Worm (Caenorhabditis elegans): ENCODE data around the gene F18H3.4.

F18H3.4 gene

ce11 chrX:13502282-13502681 is 26.6 kb upstream of the F18H3.4 start:
- peak; percentile 14 for TF ChIP-seq ztf-11 (tag; optimal IDR thresholded peaks at IDR 0.05)
- no peak for TF ChIP-seq bed-3 (GFP tag; optimal IDR thresholded peaks at IDR 0.05)
- TF ChIP-seq ces-1 (GFP tag; optimal IDR thresholded peaks at IDR 0.05) = peak; percentile 68
- TF ChIP-seq mep-1 (tag; optimal IDR thresholded peaks at IDR 0.05) = peak; percentile 22
- TF ChIP-seq sem-2 (GFP tag; optimal IDR thresholded peaks at IDR 0.05) = no peak

ce11 chrX:13503839-13504238 is 25.0 kb upstream of the F18H3.4 start:
- TF ChIP-seq ces-1 (GFP tag; optimal IDR thresholded peaks at IDR 0.05) = peak; percentile 56
- no peak for TF ChIP-seq mab-5 (tag; optimal IDR thresholded peaks at IDR 0.05)
- peak; percentile 23 for TF ChIP-seq cnd-1 (tag; optimal IDR thresholded peaks at IDR 0.05)
- peak; percentile 15 for TF ChIP-seq mep-1 (tag; optimal IDR thresholded peaks at IDR 0.05)
- TF ChIP-seq unc-120 (tag; optimal IDR thresholded peaks at IDR 0.05; ENCODE audit: poor library complexity, severe bottlenecking) = no peak
- peak; percentile 59 for TF ChIP-seq mls-2 (tag; optimal IDR thresholded peaks at IDR 0.05)

- TF ChIP-seq ces-1 (GFP tag; optimal IDR thresholded peaks at IDR 0.05) = peak; percentile 73
- TF ChIP-seq mab-5 (tag; optimal IDR thresholded peaks at IDR 0.05) = no peak
- no peak for TF ChIP-seq ceh-83 (GFP tag; optimal IDR thresholded peaks at IDR 0.05)
Measured at ce11 chrX:13505201-13505600, 23.7 kb upstream of the F18H3.4 start.

ce11 chrX:13506043-13506442 is 22.8 kb upstream of the F18H3.4 start:
- TF ChIP-seq ces-1 (GFP tag; optimal IDR thresholded peaks at IDR 0.05) (peak; percentile 81), nhr-28 (tag; optimal IDR thresholded peaks at IDR 0.05) (no peak)

ce11 chrX:13506493-13506892 is 22.4 kb upstream of the F18H3.4 start:
- no peak for TF ChIP-seq nhr-2 (tag; optimal IDR thresholded peaks at IDR 0.05)
- TF ChIP-seq ztf-11 (tag; optimal IDR thresholded peaks at IDR 0.05) = no peak
- TF ChIP-seq sem-2 (GFP tag; optimal IDR thresholded peaks at IDR 0.05) = no peak
- no peak for TF ChIP-seq bed-3 (GFP tag; optimal IDR thresholded peaks at IDR 0.05)
- TF ChIP-seq nhr-28 (tag; optimal IDR thresholded peaks at IDR 0.05) = no peak
- no peak for TF ChIP-seq ceh-83 (GFP tag; optimal IDR thresholded peaks at IDR 0.05)
- TF ChIP-seq ceh-43 (GFP tag; optimal IDR thresholded peaks at IDR 0.05) = no peak
- TF ChIP-seq drap-1 (GFP tag; optimal IDR thresholded peaks at IDR 0.05) = no peak

ce11 chrX:13507233-13507632 is 21.7 kb upstream of the F18H3.4 start, which contains the start of gene H06A10.1:
TSS of gene H06A10.1 (plus strand) at chrX:13507533.
- no peak for TF ChIP-seq ham-2 (GFP tag; optimal IDR thresholded peaks at IDR 0.05)
- no peak for TF ChIP-seq bed-3 (GFP tag; optimal IDR thresholded peaks at IDR 0.05)
- TF ChIP-seq blmp-1 (tag; optimal IDR thresholded peaks at IDR 0.05) = no peak
- no peak for TF ChIP-seq elt-3 (tag; optimal IDR thresholded peaks at IDR 0.05)
- no peak for TF ChIP-seq zip-8 (tag; optimal IDR thresholded peaks at IDR 0.05)

- no peak for TF ChIP-seq unc-120 (tag; optimal IDR thresholded peaks at IDR 0.05; ENCODE audit: poor library complexity, severe bottlenecking)
- no peak for TF ChIP-seq unc-39 (tag; optimal IDR thresholded peaks at IDR 0.05)
- TF ChIP-seq nhr-2 (tag; optimal IDR thresholded peaks at IDR 0.05) = no peak
- no peak for TF ChIP-seq nhr-28 (tag; optimal IDR thresholded peaks at IDR 0.05)
- no peak for TF ChIP-seq nhr-12 (tag; optimal IDR thresholded peaks at IDR 0.05)
- TF ChIP-seq lin-13 (tag; optimal IDR thresholded peaks at IDR 0.05) = no peak
Measured at ce11 chrX:13510234-13510837, 18.6 kb upstream of the F18H3.4 start.

ce11 chrX:13510997-13511396 is 17.9 kb upstream of the F18H3.4 start, which contains the start of gene col-185:
TSS of gene col-185 (minus strand) at chrX:13511097.
- TF ChIP-seq flh-1 (GFP tag; optimal IDR thresholded peaks at IDR 0.05) (no peak), zip-8 (tag; optimal IDR thresholded peaks at IDR 0.05) (no peak), nhr-12 (tag; optimal IDR thresholded peaks at IDR 0.05) (no peak), ceh-39 (tag; optimal IDR thresholded peaks at IDR 0.05) (no peak), nhr-237 (tag; optimal IDR thresholded peaks at IDR 0.05) (no peak), drap-1 (GFP tag; optimal IDR thresholded peaks at IDR 0.05) (no peak), ham-2 (GFP tag; optimal IDR thresholded peaks at IDR 0.05) (no peak), lsy-2 (tag; optimal IDR thresholded peaks at IDR 0.05) (no peak), lin-32 (GFP tag; optimal IDR thresholded peaks at IDR 0.05) (no peak), elt-1 (tag; optimal IDR thresholded peaks at IDR 0.05; ENCODE audit: borderline replicate concordance, insufficient read depth) (no peak), cnd-1 (tag; optimal IDR thresholded peaks at IDR 0.05) (no peak), blmp-1 (tag; optimal IDR thresholded peaks at IDR 0.05) (no peak), mls-2 (tag; optimal IDR thresholded peaks at IDR 0.05) (no peak), bed-3 (GFP tag; optimal IDR thresholded peaks at IDR 0.05) (no peak), elt-3 (tag; optimal IDR thresholded peaks at IDR 0.05) (no peak), mab-5 (tag; optimal IDR thresholded peaks at IDR 0.05) (no peak), hlh-1 (tag; optimal IDR thresholded peaks at IDR 0.05) (no peak), mep-1 (tag; optimal IDR thresholded peaks at IDR 0.05) (no peak), unc-39 (tag; optimal IDR thresholded peaks at IDR 0.05) (no peak), snpc-4 (tag; optimal IDR thresholded peaks at IDR 0.05) (no peak)
